Worm (Caenorhabditis elegans) whole organism, young adult: ENCODE results near the gene gskl-1.

Experiments used
- B0336.3 ChIP-seq: fragments of 200-800 bp; sonication (Bioruptor generic); IDR thresholded peaks from 2 replicates; pipeline ENCODE4 v1.3.6; 2022; ENCODE audit warnings: missing genetic modification characterization, missing compliant biosample characterization
- D2030.7 ChIP-seq: fragments of 200-800 bp; sonication (Bioruptor generic); IDR thresholded peaks from 2 replicates; pipeline ENCODE4 v1.3.6; 2022; ENCODE audit warnings: missing genetic modification reagents, missing genetic modification characterization, missing compliant biosample characterization
- F57C9.4 ChIP-seq: sonication (generic microtip); optimal IDR thresholded peaks from 2 replicates; lab custom pipeline; 2017; ENCODE audit warnings: mild to moderate bottlenecking, missing genetic modification characterization, missing compliant biosample characterization
- Y56A3A.18 ChIP-seq: fragments of 200-800 bp; sonication (Bioruptor generic); IDR thresholded peaks from 2 replicates; pipeline ENCODE4 v1.3.6; 2022; ENCODE audit warnings: missing genetic modification reagents, missing genetic modification characterization, missing compliant biosample characterization
- Y67H2A.10 ChIP-seq: fragments of 200-800 bp; sonication (Bioruptor generic); conservative IDR thresholded peaks from 2 replicates; pipeline ENCODE4 v1.3.6; 2022; ENCODE audit warnings: missing genetic modification reagents, missing genetic modification characterization, missing compliant biosample characterization
- Y95B8A.8 ChIP-seq: fragments of 200-800 bp; sonication (Bioruptor generic); IDR thresholded peaks from 2 replicates; pipeline ENCODE4 v1.3.6; 2022; ENCODE audit warnings: missing genetic modification reagents, missing genetic modification characterization, missing compliant biosample characterization
- akir-1 ChIP-seq: fragments of 200-800 bp; sonication (Bioruptor generic); optimal IDR thresholded peaks from 2 replicates; lab custom pipeline; 2018; ENCODE audit warnings: mild to moderate bottlenecking, missing genetic modification characterization, moderate library complexity, missing compliant biosample characterization
- aptf-2 ChIP-seq: fragments of 200-800 bp; sonication (Bioruptor generic); conservative IDR thresholded peaks from 2 replicates; pipeline ENCODE4 v1.3.6; 2022; ENCODE audit warnings: missing genetic modification reagents, missing genetic modification characterization, missing compliant biosample characterization
- athp-1 ChIP-seq: sonication (generic microtip); optimal IDR thresholded peaks from 2 replicates; lab custom pipeline; 2017; ENCODE audit warnings: mild to moderate bottlenecking, missing genetic modification characterization, missing compliant biosample characterization
- attf-3 ChIP-seq: fragments of 200-800 bp; sonication (Bioruptor generic); conservative IDR thresholded peaks from 2 replicates; pipeline ENCODE4 v1.3.6; 2022; ENCODE audit warnings: missing genetic modification reagents, missing genetic modification characterization, missing compliant biosample characterization
- bed-2 ChIP-seq: fragments of 200-800 bp; sonication (Bioruptor generic); IDR thresholded peaks from 2 replicates; pipeline ENCODE4 v1.3.6; 2022; ENCODE audit warnings: missing genetic modification reagents, missing genetic modification characterization, missing compliant biosample characterization
- cebp-2 ChIP-seq: fragments of 200-800 bp; sonication (Bioruptor generic); IDR thresholded peaks from 2 replicates; pipeline ENCODE4 v1.3.6; 2022; ENCODE audit warnings: missing genetic modification characterization, missing compliant biosample characterization
- ceh-100 ChIP-seq: fragments of 200-800 bp; sonication (Bioruptor generic); IDR thresholded peaks from 2 replicates; pipeline ENCODE4 v1.3.6; 2022; ENCODE audit warnings: missing genetic modification reagents, missing genetic modification characterization, missing compliant biosample characterization
- ceh-40 ChIP-seq: fragments of 200-800 bp; sonication (Bioruptor generic); IDR thresholded peaks from 2 replicates; pipeline ENCODE4 v1.3.6; 2022; ENCODE audit warnings: missing genetic modification characterization, missing compliant biosample characterization
- ceh-79 ChIP-seq: sonication (generic microtip); optimal IDR thresholded peaks from 2 replicates; lab custom pipeline; 2017; ENCODE audit warnings: mild to moderate bottlenecking, missing genetic modification characterization, missing compliant biosample characterization
- die-1 ChIP-seq: sonication (generic microtip); optimal IDR thresholded peaks from 2 replicates; lab custom pipeline; 2016; ENCODE audit warnings: missing genotype, mild to moderate bottlenecking, missing genetic modification characterization, missing compliant biosample characterization
- dpl-1 ChIP-seq: fragments of 150-350 bp; optimal IDR thresholded peaks from 2 replicates; lab custom pipeline; 2014; ENCODE audit warnings: missing biosample characterization, missing genetic modification reagents, missing genetic modification characterization
- efl-1 ChIP-seq: fragments of 150-350 bp; optimal IDR thresholded peaks from 2 replicates; lab custom pipeline; 2014; ENCODE audit warnings: missing biosample characterization, missing genetic modification reagents, missing genetic modification characterization
- egl-44 ChIP-seq: fragments of 200-800 bp; sonication (Bioruptor generic); IDR thresholded peaks from 2 replicates; pipeline ENCODE4 v1.3.6; 2022; ENCODE audit warnings: missing genetic modification reagents, missing genetic modification characterization, missing compliant biosample characterization
- ekl-4 ChIP-seq: fragments of 200-800 bp; sonication (Bioruptor generic); IDR thresholded peaks from 2 replicates; pipeline ENCODE4 v1.3.6; 2022; ENCODE audit warnings: missing genetic modification reagents, missing genetic modification characterization, missing compliant biosample characterization
- ets-4 ChIP-seq: fragments of 200-800 bp; sonication (Bioruptor generic); optimal IDR thresholded peaks from 2 replicates; lab custom pipeline; 2018; ENCODE audit warnings: mild to moderate bottlenecking, missing genetic modification characterization, missing compliant biosample characterization
- gei-17 ChIP-seq: fragments of 200-800 bp; sonication (Bioruptor generic); optimal IDR thresholded peaks from 2 replicates; lab custom pipeline; 2018; ENCODE audit warnings: mild to moderate bottlenecking, missing genetic modification characterization, missing compliant biosample characterization
- hlh-26 ChIP-seq: fragments of 200-800 bp; sonication (Bioruptor generic); conservative IDR thresholded peaks from 2 replicates; pipeline ENCODE4 v1.3.6; 2022; ENCODE audit warnings: missing genetic modification reagents, missing genetic modification characterization, missing compliant biosample characterization
- hrde-1 ChIP-seq: sonication (generic microtip); optimal IDR thresholded peaks from 2 replicates; lab custom pipeline; 2016; ENCODE audit warnings: missing genetic modification characterization, mild to moderate bottlenecking, missing compliant biosample characterization, moderate library complexity, missing genotype, missing genetic modification reagents, borderline replicate concordance
- lin-54 ChIP-seq: fragments of 200-800 bp; sonication (Bioruptor generic); optimal IDR thresholded peaks from 2 replicates; lab custom pipeline; 2018; ENCODE audit warnings: mild to moderate bottlenecking, missing genetic modification characterization, missing compliant biosample characterization
- lsl-1 ChIP-seq: fragments of 200-800 bp; sonication (Bioruptor generic); optimal IDR thresholded peaks from 2 replicates; lab custom pipeline; 2018; ENCODE audit warnings: mild to moderate bottlenecking, missing genetic modification characterization, moderate library complexity, missing compliant biosample characterization
- madf-6 ChIP-seq: fragments of 200-800 bp; sonication (Bioruptor generic); IDR thresholded peaks from 2 replicates; pipeline ENCODE4 v1.3.6; 2022; ENCODE audit warnings: missing genetic modification reagents, missing genetic modification characterization, missing compliant biosample characterization
- nfyb-1 ChIP-seq: fragments of 200-800 bp; sonication (Bioruptor generic); IDR thresholded peaks from 2 replicates; pipeline ENCODE4 v1.3.6; 2022; ENCODE audit warnings: missing genetic modification reagents, missing genetic modification characterization, missing compliant biosample characterization
- nhr-179 ChIP-seq: sonication (generic microtip); optimal IDR thresholded peaks from 2 replicates; lab custom pipeline; 2016; ENCODE audit warnings: mild to moderate bottlenecking, missing genetic modification characterization, missing compliant biosample characterization
- pha-4 ChIP-seq: fragments of 150-350 bp; sonication (generic microtip); optimal IDR thresholded peaks from 2 replicates; lab custom pipeline; 2014; ENCODE audit warnings: missing biosample characterization, missing genetic modification reagents, missing genetic modification characterization
- rcor-1 ChIP-seq: fragments of 200-800 bp; sonication (Bioruptor generic); IDR thresholded peaks from 2 replicates; pipeline ENCODE4 v1.3.6; 2022; ENCODE audit warnings: missing genetic modification reagents, missing genetic modification characterization, missing compliant biosample characterization
- rpc-1 ChIP-seq, 2 experiments: fragments of 150-350 bp in 1 of 2; sonication (generic microtip) in 1 of 2; optimal IDR thresholded peaks; 2 replicates each; lab custom pipeline; 2014 to 2018; ENCODE audit warnings: missing biosample characterization in 1 of 2, missing genetic modification characterization in 1 of 2, missing genetic modification reagents in 1 of 2, missing genotype in 1 of 2
- sdz-38 ChIP-seq: sonication (generic microtip); optimal IDR thresholded peaks from 2 replicates; lab custom pipeline; 2016; ENCODE audit warnings: missing genotype, missing genetic modification characterization, missing compliant biosample characterization
- snpc-1.1 ChIP-seq: sonication (generic microtip); optimal IDR thresholded peaks from 2 replicates; lab custom pipeline; 2017; ENCODE audit warnings: missing genetic modification characterization, mild to moderate bottlenecking, missing compliant biosample characterization, antibody characterized with exemption, moderate library complexity, missing genotype, missing genetic modification reagents; ENCODE audit not compliant: insufficient read depth
- snpc-4 ChIP-seq, 5 experiments: fragments of 150-350 bp in 1 of 5; sonication (generic microtip) in 4 of 5; optimal IDR thresholded peaks; 2 replicates each; lab custom pipeline; 2014 to 2018; ENCODE audit warnings: missing genetic modification characterization in 5 of 5, missing biosample characterization in 3 of 5, antibody characterized with exemption in 2 of 5, mild to moderate bottlenecking in 2 of 5, missing compliant biosample characterization in 2 of 5, missing genotype in 2 of 5, moderate library complexity in 2 of 5, missing genetic modification reagents in 1 of 5
- somi-1 ChIP-seq: fragments of 200-800 bp; sonication (Bioruptor generic); optimal IDR thresholded peaks from 2 replicates; lab custom pipeline; 2018; ENCODE audit warnings: mild to moderate bottlenecking, missing genetic modification characterization, missing compliant biosample characterization
- sptf-2 ChIP-seq: fragments of 200-800 bp; sonication (Bioruptor generic); optimal IDR thresholded peaks from 2 replicates; lab custom pipeline; 2018; ENCODE audit warnings: mild to moderate bottlenecking, missing genetic modification characterization, missing compliant biosample characterization
- tbx-9 ChIP-seq: sonication (generic microtip); optimal IDR thresholded peaks from 2 replicates; lab custom pipeline; 2016; ENCODE audit warnings: borderline replicate concordance, missing genetic modification characterization, inconsistent platforms, missing compliant biosample characterization
- unc-130 ChIP-seq: sonication (generic microtip); optimal IDR thresholded peaks from 2 replicates; lab custom pipeline; 2016; ENCODE audit warnings: missing genetic modification reagents, missing genetic modification characterization, missing compliant biosample characterization
- unc-62 ChIP-seq: fragments of 150-350 bp; optimal IDR thresholded peaks from 2 replicates; lab custom pipeline; 2014; ENCODE audit warnings: missing biosample characterization, missing genetic modification reagents, missing genetic modification characterization
- ztf-28 ChIP-seq: fragments of 200-800 bp; sonication (Bioruptor generic); IDR thresholded peaks from 2 replicates; pipeline ENCODE4 v1.3.6; 2022; ENCODE audit warnings: missing genetic modification reagents, missing genetic modification characterization, missing compliant biosample characterization

gskl-1 gene

ce11 chrII:10947317-10947716 is at the start of gene gskl-1, which contains the start of gene tceb-3:
Gene gskl-1 (plus strand): TSS chrII:10947559.
Gene tceb-3 (minus strand): TSS chrII:10947417.
- no peak for TF ChIP-seq hrde-1 (tag; lab: Kevin White, UChicago)
- no peak for TF ChIP-seq ztf-28 (GFP tag; lab: Robert Waterston, UW)
- no peak for TF ChIP-seq F57C9.4 (tag; lab: Kevin White, UChicago)
- no peak for TF ChIP-seq egl-44 (GFP tag; lab: Robert Waterston, UW)
- no peak for TF ChIP-seq ceh-40 (GFP tag; lab: Robert Waterston, UW)
- no peak for TF ChIP-seq D2030.7 (GFP tag; lab: Robert Waterston, UW)
- no peak for TF ChIP-seq die-1
- TF ChIP-seq Y67H2A.10 (GFP tag; lab: Robert Waterston, UW): no peak
- TF ChIP-seq dpl-1 (GFP tag; lab: Kevin White, UChicago): no peak

- TF ChIP-seq lin-54 (no peak), athp-1 (no peak), snpc-1.1 (tag; lab: Kevin White, UChicago) (no peak), unc-62 (GFP tag; lab: Kevin White, UChicago) (no peak), rpc-1 (optimal IDR thresholded peaks at IDR 0.05; lab: Kevin White, UChicago) (no peak), rpc-1 (tag; optimal IDR thresholded peaks at IDR 0.05; lab: Kevin White, UChicago) (no peak), rcor-1 (GFP tag; lab: Robert Waterston, UW) (no peak), Y95B8A.8 (GFP tag; lab: Robert Waterston, UW) (no peak), madf-6 (no peak), sptf-2 (no peak), lsl-1 (GFP tag; lab: Kevin White, UChicago) (no peak), Y56A3A.18 (GFP tag; lab: Robert Waterston, UW) (no peak), aptf-2 (no peak), efl-1 (no peak)
Measured at ce11 chrII:10898998-10899397, 48.4 kb upstream of the gskl-1 start.

- TF ChIP-seq unc-130 (no peak), cebp-2 (no peak), attf-3 (GFP tag; lab: Robert Waterston, UW) (no peak), nhr-179 (no peak), Y67H2A.10 (GFP tag; lab: Robert Waterston, UW) (no peak), ceh-100 (GFP tag; lab: Robert Waterston, UW) (no peak), ets-4 (GFP tag; lab: Kevin White, UChicago) (no peak), akir-1 (GFP tag; lab: Kevin White, UChicago) (no peak), ekl-4 (GFP tag; lab: Robert Waterston, UW) (no peak), snpc-4 (GFP tag; optimal IDR thresholded peaks at IDR 0.05; lab: Kevin White, UChicago) (no peak), snpc-4 (tag; optimal IDR thresholded peaks at IDR 0.05; lab: Kevin White, UChicago) (no peak), bed-2 (no peak), ceh-79 (tag; lab: Kevin White, UChicago) (no peak), hlh-26 (GFP tag; lab: Robert Waterston, UW) (no peak), B0336.3 (GFP tag; lab: Robert Waterston, UW) (no peak), gei-17 (GFP tag; lab: Kevin White, UChicago) (no peak), somi-1 (GFP tag; lab: Kevin White, UChicago) (no peak), nfyb-1 (no peak), pha-4 (tag; lab: Kevin White, UChicago) (no peak), tbx-9 (tag; lab: Kevin White, UChicago) (no peak), sdz-38 (tag; lab: Kevin White, UChicago) (no peak)
Measured at ce11 chrII:10902104-10902503, 45.3 kb upstream of the gskl-1 start, which contains the start of gene gly-1. Gene gly-1 (minus strand): TSS chrII:10902204.
